Fruit fly (Drosophila melanogaster) whole organism: ENCODE results near the gene CG16998.

ENCODE experiments used
- CG8478 ChIP-seq: fragments of >200 bp; optimal IDR thresholded peaks from 2 replicates; lab custom pipeline; 2018; ENCODE audit warnings: inconsistent platforms
- Dll ChIP-seq: fragments of >200 bp; optimal IDR thresholded peaks from 2 replicates; lab custom pipeline; 2017
- psq ChIP-seq: fragments of >200 bp; optimal IDR thresholded peaks from 2 replicates; lab custom pipeline; 2017
- usp ChIP-seq: fragments of >200 bp; optimal IDR thresholded peaks from 2 replicates; lab custom pipeline; 2017; ENCODE audit warnings: missing biosample characterization, missing genetic modification characterization, mixed read lengths

DNA sequence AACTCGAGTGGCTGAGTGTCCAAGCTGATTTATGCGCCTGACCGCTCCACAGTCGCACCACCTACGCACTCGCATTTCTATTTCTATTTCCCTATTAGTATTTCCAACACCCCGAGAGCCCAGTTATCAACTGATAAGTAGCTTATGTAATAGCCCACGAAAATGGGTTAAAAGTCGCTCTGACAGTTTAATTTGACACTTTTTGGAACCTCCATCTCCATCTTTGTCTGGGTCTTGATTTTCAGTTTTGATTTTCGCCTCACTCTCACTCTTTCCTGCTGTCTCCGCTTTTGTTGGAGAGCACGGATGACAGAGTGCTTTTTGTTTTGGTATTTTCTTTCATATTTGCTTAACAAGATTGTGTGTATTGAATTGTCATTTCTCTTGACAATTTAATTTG lies 13.4 kb upstream of the CG16998 start:
- no peak for TF ChIP-seq usp (GFP tag; lab: Kevin White, UChicago)
- no peak for TF ChIP-seq Dll (lab: Kevin White, UChicago)
- no peak for TF ChIP-seq psq
- TF ChIP-seq CG8478 (lab: Kevin White, UChicago) = no peak
